Fruit fly (Drosophila melanogaster) whole organism, embryonic: ENCODE data around the gene CG7519.
A peak's percentile ranks its signal among the peaks of the same experiment; 100 is the strongest.

Experiments used
- CG2889 ChIP-seq: fragments of 200-800 bp; sonication (Bioruptor generic); IDR thresholded peaks from 3 replicates; pipeline ENCODE4 v1.3.6; 2022; ENCODE audit warnings: missing biosample characterization, missing genetic modification characterization
- Dip3 ChIP-seq: fragments of 200-800 bp; sonication (Bioruptor generic); optimal IDR thresholded peaks from 3 replicates; lab custom pipeline; 2016; ENCODE audit warnings: missing biosample characterization, missing genetic modification characterization
- Hr39 ChIP-seq: fragments of >200 bp; optimal IDR thresholded peaks from 2 replicates; lab custom pipeline; 2017
- gfzf ChIP-seq: fragments of 200-800 bp; sonication (Bioruptor generic); optimal IDR thresholded peaks from 2 replicates; lab custom pipeline; 2016; ENCODE audit warnings: missing biosample characterization, mild to moderate bottlenecking, missing genetic modification characterization, moderate library complexity
- pan ChIP-seq, 4 experiments: fragments of >200 bp in 3 of 4; fragments of 200-800 bp in 1 of 4; sonication (Bioruptor generic) in 1 of 4; optimal IDR thresholded peaks in 3 of 4; IDR thresholded peaks in 1 of 4; 2 replicates each; pipeline versions ENCODE4 v1.3.6 to Lab custom; 2017 to 2022; ENCODE audit warnings: missing biosample characterization in 2 of 4, missing genetic modification characterization in 2 of 4, mixed read lengths in 1 of 4
- sima ChIP-seq: fragments of 200-800 bp; sonication (Bioruptor generic); optimal IDR thresholded peaks from 2 replicates; lab custom pipeline; 2016; ENCODE audit warnings: missing biosample characterization, missing genetic modification characterization

DNA sequence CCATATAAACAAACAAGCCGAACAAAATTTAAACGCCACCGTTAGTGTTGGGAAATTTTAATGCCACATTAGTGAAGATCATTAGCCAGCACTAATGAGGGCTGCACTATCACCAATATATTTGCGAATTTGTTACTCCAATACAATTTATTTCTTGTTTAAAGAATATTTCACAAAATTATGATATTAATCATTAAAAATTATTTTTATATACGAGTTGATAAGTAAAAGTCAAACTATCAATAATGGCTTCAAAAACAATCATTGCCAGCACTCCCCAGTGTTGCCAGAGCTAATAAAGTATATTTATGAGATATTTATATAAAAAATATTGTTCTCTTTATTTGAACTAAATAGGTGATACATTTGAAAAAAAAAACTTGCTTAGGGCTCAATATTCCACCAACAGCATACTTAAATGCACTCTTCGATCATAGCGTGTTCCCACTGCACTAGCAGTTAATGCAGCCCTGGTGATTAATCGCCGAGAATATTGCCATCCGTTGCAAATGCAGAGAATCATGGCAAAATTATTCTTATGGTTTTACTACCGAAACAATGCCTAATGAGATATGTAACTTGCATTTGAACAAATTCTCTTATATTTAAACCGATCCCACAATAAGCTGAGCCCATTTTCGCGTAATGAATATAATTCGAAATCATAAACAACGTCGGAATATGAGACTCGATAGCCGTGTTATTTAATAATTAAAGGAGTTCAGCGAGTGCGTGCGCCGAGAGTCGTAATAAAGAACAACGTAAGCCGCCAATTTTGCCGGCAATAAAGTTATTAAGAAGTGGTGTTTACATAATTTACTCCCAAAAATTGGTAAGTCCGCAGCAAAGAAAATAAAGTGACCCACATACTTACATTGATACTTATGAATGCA lies 23.2 kb downstream of the CG7519 start, which contains the start of the genes SAK and Cdk12:
- TF ChIP-seq pan (optimal IDR thresholded peaks at IDR 0.05; lab: Kevin White, UChicago) (no peak), pan (GFP tag; optimal IDR thresholded peaks at IDR 0.05 in 1 of 2, IDR thresholded peaks at IDR 0.05 in 1 of 2) (peak in 1 of 2 experiments; percentile 84), CG2889 (GFP tag; lab: Robert Waterston, UW) (peak; percentile 81; the same call in 2 of the 3 replicates), Dip3 (peak; percentile 71), sima (no peak), Hr39 (lab: Kevin White, UChicago) (no peak), gfzf (GFP tag; lab: Kevin White, UChicago) (no peak)
